Worm (Caenorhabditis elegans) whole organism, young adult: ENCODE data around the gene rpi-2.

ENCODE experiments used
- B0035.1 ChIP-seq: sonication (generic microtip); optimal IDR thresholded peaks from 2 replicates; lab custom pipeline; 2016; ENCODE audit warnings: missing genetic modification characterization, mild to moderate bottlenecking, missing compliant biosample characterization, missing genotype, missing genetic modification reagents
- C17E4.6 ChIP-seq: fragments of 200-800 bp; sonication (Bioruptor generic); IDR thresholded peaks from 2 replicates; pipeline ENCODE4 v1.3.6; 2022; ENCODE audit warnings: missing genetic modification reagents, missing genetic modification characterization, missing compliant biosample characterization
- F10E7.11 ChIP-seq: sonication (generic microtip); optimal IDR thresholded peaks from 2 replicates; lab custom pipeline; 2017; ENCODE audit warnings: mild to moderate bottlenecking, missing genetic modification characterization, moderate library complexity, missing compliant biosample characterization
- F22D6.2 ChIP-seq: sonication (generic microtip); optimal IDR thresholded peaks from 2 replicates; lab custom pipeline; 2016; ENCODE audit warnings: mild to moderate bottlenecking, missing genetic modification characterization, missing compliant biosample characterization
- F33H1.4 ChIP-seq: fragments of 200-800 bp; sonication (Bioruptor generic); IDR thresholded peaks from 2 replicates; pipeline ENCODE4 v1.3.6; 2022; ENCODE audit warnings: missing genetic modification reagents, missing genetic modification characterization, missing compliant biosample characterization
- F39B2.1 ChIP-seq: fragments of 200-800 bp; sonication (Bioruptor generic); IDR thresholded peaks from 2 replicates; pipeline ENCODE4 v1.3.6; 2022; ENCODE audit warnings: missing genetic modification reagents, missing genetic modification characterization, missing compliant biosample characterization
- F49E8.2 ChIP-seq: sonication (generic microtip); optimal IDR thresholded peaks from 3 replicates; lab custom pipeline; 2017; ENCODE audit warnings: missing genetic modification characterization, mild to moderate bottlenecking, missing compliant biosample characterization, antibody characterized with exemption, moderate library complexity; ENCODE audit not compliant: insufficient read depth
- F52B5.7 ChIP-seq: sonication (generic microtip); optimal IDR thresholded peaks from 2 replicates; lab custom pipeline; 2016; ENCODE audit warnings: mild to moderate bottlenecking, missing genetic modification characterization, missing compliant biosample characterization
- Y53F4B.3 ChIP-seq: fragments of 200-800 bp; sonication (Bioruptor generic); IDR thresholded peaks from 2 replicates; pipeline ENCODE4 v1.3.6; 2022; ENCODE audit warnings: missing genetic modification reagents, missing genetic modification characterization, missing compliant biosample characterization
- Y53G8AR.9 ChIP-seq: fragments of 200-800 bp; sonication (Bioruptor generic); conservative IDR thresholded peaks from 2 replicates; pipeline ENCODE4 v1.3.6; 2022; ENCODE audit warnings: missing genetic modification reagents, missing genetic modification characterization, missing compliant biosample characterization
- Y56A3A.18 ChIP-seq: fragments of 200-800 bp; sonication (Bioruptor generic); IDR thresholded peaks from 2 replicates; pipeline ENCODE4 v1.3.6; 2022; ENCODE audit warnings: missing genetic modification reagents, missing genetic modification characterization, missing compliant biosample characterization
- Y79H2A.3 ChIP-seq: fragments of 200-800 bp; sonication (Bioruptor generic); conservative IDR thresholded peaks from 2 replicates; pipeline ENCODE4 v1.3.6; 2022; ENCODE audit warnings: missing genetic modification reagents, missing genetic modification characterization, missing compliant biosample characterization
- atf-7 ChIP-seq: sonication (generic microtip); optimal IDR thresholded peaks from 2 replicates; lab custom pipeline; 2017; ENCODE audit warnings: mild to moderate bottlenecking, missing genetic modification characterization, missing compliant biosample characterization
- attf-5 ChIP-seq: fragments of 200-800 bp; sonication (Bioruptor generic); optimal IDR thresholded peaks from 2 replicates; lab custom pipeline; 2018; ENCODE audit warnings: mild to moderate bottlenecking, missing genetic modification characterization, missing compliant biosample characterization
- bed-1 ChIP-seq: fragments of 200-800 bp; sonication (Bioruptor generic); IDR thresholded peaks from 2 replicates; pipeline ENCODE4 v1.3.6; 2022; ENCODE audit warnings: missing genetic modification reagents, missing genetic modification characterization, missing compliant biosample characterization
- cebp-2 ChIP-seq: fragments of 200-800 bp; sonication (Bioruptor generic); IDR thresholded peaks from 2 replicates; pipeline ENCODE4 v1.3.6; 2022; ENCODE audit warnings: missing genetic modification characterization, missing compliant biosample characterization
- ceh-40 ChIP-seq: fragments of 200-800 bp; sonication (Bioruptor generic); IDR thresholded peaks from 2 replicates; pipeline ENCODE4 v1.3.6; 2022; ENCODE audit warnings: missing genetic modification characterization, missing compliant biosample characterization
- ceh-58 ChIP-seq: fragments of 200-800 bp; sonication (Bioruptor generic); IDR thresholded peaks from 2 replicates; pipeline ENCODE4 v1.3.6; 2022; ENCODE audit warnings: missing genetic modification characterization, missing compliant biosample characterization
- ceh-79 ChIP-seq: sonication (generic microtip); optimal IDR thresholded peaks from 2 replicates; lab custom pipeline; 2017; ENCODE audit warnings: mild to moderate bottlenecking, missing genetic modification characterization, missing compliant biosample characterization
- efl-1 ChIP-seq: fragments of 150-350 bp; optimal IDR thresholded peaks from 2 replicates; lab custom pipeline; 2014; ENCODE audit warnings: missing biosample characterization, missing genetic modification reagents, missing genetic modification characterization
- egl-44 ChIP-seq: fragments of 200-800 bp; sonication (Bioruptor generic); IDR thresholded peaks from 2 replicates; pipeline ENCODE4 v1.3.6; 2022; ENCODE audit warnings: missing genetic modification reagents, missing genetic modification characterization, missing compliant biosample characterization
- ekl-4 ChIP-seq: fragments of 200-800 bp; sonication (Bioruptor generic); IDR thresholded peaks from 2 replicates; pipeline ENCODE4 v1.3.6; 2022; ENCODE audit warnings: missing genetic modification reagents, missing genetic modification characterization, missing compliant biosample characterization
- fkh-3 ChIP-seq: sonication (generic microtip); optimal IDR thresholded peaks from 2 replicates; lab custom pipeline; 2016; ENCODE audit warnings: mild to moderate bottlenecking, missing genetic modification characterization, missing compliant biosample characterization
- hlh-12 ChIP-seq: sonication (generic microtip); optimal IDR thresholded peaks from 2 replicates; lab custom pipeline; 2016; ENCODE audit warnings: missing genetic modification characterization, missing compliant biosample characterization
- hlh-26 ChIP-seq: fragments of 200-800 bp; sonication (Bioruptor generic); conservative IDR thresholded peaks from 2 replicates; pipeline ENCODE4 v1.3.6; 2022; ENCODE audit warnings: missing genetic modification reagents, missing genetic modification characterization, missing compliant biosample characterization
- hsf-1 ChIP-seq: fragments of 200-800 bp; sonication (Bioruptor generic); IDR thresholded peaks from 2 replicates; pipeline ENCODE4 v1.3.6; 2022; ENCODE audit warnings: missing genetic modification reagents, missing genetic modification characterization, missing compliant biosample characterization
- lir-1 ChIP-seq: fragments of 200-800 bp; sonication (Bioruptor generic); conservative IDR thresholded peaks from 2 replicates; pipeline ENCODE4 v1.3.6; 2022; ENCODE audit warnings: missing genetic modification reagents, missing genetic modification characterization, missing compliant biosample characterization
- lsl-1 ChIP-seq: fragments of 200-800 bp; sonication (Bioruptor generic); optimal IDR thresholded peaks from 2 replicates; lab custom pipeline; 2018; ENCODE audit warnings: mild to moderate bottlenecking, missing genetic modification characterization, moderate library complexity, missing compliant biosample characterization
- madf-3 ChIP-seq: fragments of 200-800 bp; sonication (Bioruptor generic); IDR thresholded peaks from 2 replicates; pipeline ENCODE4 v1.3.6; 2022; ENCODE audit warnings: missing genetic modification reagents, missing genetic modification characterization, missing compliant biosample characterization
- mcd-1 ChIP-seq: fragments of 200-800 bp; sonication (Bioruptor generic); IDR thresholded peaks from 2 replicates; pipeline ENCODE4 v1.3.6; 2022; ENCODE audit warnings: missing genetic modification reagents, missing genetic modification characterization, missing compliant biosample characterization
- mes-4 ChIP-seq: sonication (generic microtip); optimal IDR thresholded peaks from 2 replicates; lab custom pipeline; 2016; ENCODE audit warnings: missing genotype, missing genetic modification characterization, missing compliant biosample characterization
- mxl-1 ChIP-seq: sonication (generic microtip); optimal IDR thresholded peaks from 2 replicates; lab custom pipeline; 2016; ENCODE audit warnings: missing genetic modification characterization, missing compliant biosample characterization
- nfya-1 ChIP-seq: sonication (generic microtip); optimal IDR thresholded peaks from 2 replicates; lab custom pipeline; 2017; ENCODE audit warnings: antibody characterized with exemption, missing compliant biosample characterization, missing genetic modification characterization, borderline replicate concordance; ENCODE audit not compliant: insufficient read depth
- nfya-2 ChIP-seq: fragments of 200-800 bp; sonication (Bioruptor generic); IDR thresholded peaks from 2 replicates; pipeline ENCODE4 v1.3.6; 2022; ENCODE audit warnings: missing genetic modification reagents, missing genetic modification characterization, missing compliant biosample characterization
- nfyb-1 ChIP-seq: fragments of 200-800 bp; sonication (Bioruptor generic); IDR thresholded peaks from 2 replicates; pipeline ENCODE4 v1.3.6; 2022; ENCODE audit warnings: missing genetic modification reagents, missing genetic modification characterization, missing compliant biosample characterization
- nhr-179 ChIP-seq: sonication (generic microtip); optimal IDR thresholded peaks from 2 replicates; lab custom pipeline; 2016; ENCODE audit warnings: mild to moderate bottlenecking, missing genetic modification characterization, missing compliant biosample characterization
- pbrm-1 ChIP-seq: fragments of 200-800 bp; sonication (Bioruptor generic); IDR thresholded peaks from 2 replicates; pipeline ENCODE4 v1.3.6; 2022; ENCODE audit warnings: missing genetic modification reagents, missing genetic modification characterization, missing compliant biosample characterization
- pha-4 ChIP-seq: fragments of 150-350 bp; sonication (generic microtip); optimal IDR thresholded peaks from 2 replicates; lab custom pipeline; 2014; ENCODE audit warnings: missing biosample characterization, missing genetic modification reagents, missing genetic modification characterization
- repo-1 ChIP-seq: sonication (generic microtip); optimal IDR thresholded peaks from 2 replicates; lab custom pipeline; 2017; ENCODE audit warnings: mild to moderate bottlenecking, missing genetic modification characterization, missing compliant biosample characterization
- rpc-1 ChIP-seq, 2 experiments: fragments of 150-350 bp in 1 of 2; sonication (generic microtip) in 1 of 2; optimal IDR thresholded peaks; 2 replicates each; lab custom pipeline; 2014 to 2018; ENCODE audit warnings: missing biosample characterization in 1 of 2, missing genetic modification characterization in 1 of 2, missing genetic modification reagents in 1 of 2, missing genotype in 1 of 2
- snpc-1.1 ChIP-seq: sonication (generic microtip); optimal IDR thresholded peaks from 2 replicates; lab custom pipeline; 2017; ENCODE audit warnings: missing genetic modification characterization, mild to moderate bottlenecking, missing compliant biosample characterization, antibody characterized with exemption, moderate library complexity, missing genotype, missing genetic modification reagents; ENCODE audit not compliant: insufficient read depth
- unc-62 ChIP-seq: fragments of 150-350 bp; optimal IDR thresholded peaks from 2 replicates; lab custom pipeline; 2014; ENCODE audit warnings: missing biosample characterization, missing genetic modification reagents, missing genetic modification characterization
- zfh-2 ChIP-seq: fragments of 200-800 bp; sonication (Bioruptor generic); conservative IDR thresholded peaks from 2 replicates; pipeline ENCODE4 v1.3.6; 2022; ENCODE audit warnings: missing genetic modification reagents, missing genetic modification characterization, missing compliant biosample characterization
- ztf-18 ChIP-seq: sonication (generic microtip); optimal IDR thresholded peaks from 2 replicates; lab custom pipeline; 2016; ENCODE audit warnings: missing genotype, mild to moderate bottlenecking, missing genetic modification characterization, missing compliant biosample characterization
- ztf-22 ChIP-seq: fragments of 200-800 bp; sonication (Bioruptor generic); optimal IDR thresholded peaks from 2 replicates; lab custom pipeline; 2018; ENCODE audit warnings: mild to moderate bottlenecking, missing genetic modification characterization, moderate library complexity, missing compliant biosample characterization
- ztf-26 ChIP-seq: sonication (generic microtip); optimal IDR thresholded peaks from 2 replicates; lab custom pipeline; 2017; ENCODE audit warnings: missing genetic modification characterization, missing compliant biosample characterization
- ztf-3 ChIP-seq: fragments of 200-800 bp; sonication (Bioruptor generic); optimal IDR thresholded peaks from 2 replicates; lab custom pipeline; 2018; ENCODE audit warnings: mild to moderate bottlenecking, missing genetic modification characterization, missing compliant biosample characterization
- ztf-6 ChIP-seq: fragments of 200-800 bp; sonication (Bioruptor generic); IDR thresholded peaks from 2 replicates; pipeline ENCODE4 v1.3.6; 2022; ENCODE audit warnings: missing genetic modification reagents, missing genetic modification characterization, missing compliant biosample characterization

Gene rpi-2

ce11 chrIV:1672398-1672797 lies 38.7 kb upstream of the rpi-2 start, which contains the start of gene Y41D4B.1:
TSS of gene Y41D4B.1 (plus strand) at chrIV:1672698.
- TF ChIP-seq atf-7 (tag; lab: Kevin White, UChicago) (no peak), pbrm-1 (GFP tag; lab: Robert Waterston, UW) (no peak), nfyb-1 (GFP tag; lab: Robert Waterston, UW) (no peak), madf-3 (GFP tag; lab: Robert Waterston, UW) (no peak), snpc-1.1 (tag; lab: Kevin White, UChicago) (no peak), Y56A3A.18 (GFP tag; lab: Robert Waterston, UW) (no peak), ztf-22 (GFP tag; lab: Kevin White, UChicago) (no peak), hlh-12 (tag; lab: Kevin White, UChicago) (no peak), attf-5 (GFP tag; lab: Kevin White, UChicago) (no peak), mxl-1 (tag; lab: Kevin White, UChicago) (no peak), unc-62 (GFP tag; lab: Kevin White, UChicago) (no peak), hsf-1 (no peak), Y79H2A.3 (GFP tag; lab: Robert Waterston, UW) (no peak), nfya-2 (GFP tag; lab: Robert Waterston, UW) (no peak), ztf-26 (tag; lab: Kevin White, UChicago) (no peak), F49E8.2 (no peak), ceh-58 (no peak), cebp-2 (GFP tag; lab: Robert Waterston, UW) (no peak), ztf-6 (GFP tag; lab: Robert Waterston, UW) (no peak)
- TF ChIP-seq, all 124 proteins: peak for 0

ce11 chrIV:1676926-1677325 lies 34.1 kb upstream of the rpi-2 start:
- TF ChIP-seq efl-1 (GFP tag; lab: Kevin White, UChicago) (no peak), Y53F4B.3 (GFP tag; lab: Robert Waterston, UW) (no peak), lsl-1 (GFP tag; lab: Kevin White, UChicago) (no peak), repo-1 (tag; lab: Kevin White, UChicago) (no peak), nfya-2 (GFP tag; lab: Robert Waterston, UW) (no peak), F39B2.1 (GFP tag; lab: Robert Waterston, UW) (no peak), nhr-179 (tag; lab: Kevin White, UChicago) (no peak), ekl-4 (GFP tag; lab: Robert Waterston, UW) (no peak), Y53G8AR.9 (no peak), pha-4 (tag; lab: Kevin White, UChicago) (no peak), ceh-79 (tag; lab: Kevin White, UChicago) (no peak), F22D6.2 (tag; lab: Kevin White, UChicago) (no peak), F33H1.4 (GFP tag; lab: Robert Waterston, UW) (no peak), rpc-1 (optimal IDR thresholded peaks at IDR 0.05; lab: Kevin White, UChicago) (no peak), rpc-1 (tag; optimal IDR thresholded peaks at IDR 0.05; lab: Kevin White, UChicago) (no peak), B0035.1 (tag; lab: Kevin White, UChicago) (no peak), Y56A3A.18 (GFP tag; lab: Robert Waterston, UW) (no peak), F10E7.11 (tag; lab: Kevin White, UChicago) (no peak), bed-1 (GFP tag; lab: Robert Waterston, UW) (no peak)

- TF ChIP-seq fkh-3 (tag; lab: Kevin White, UChicago) (no peak), nhr-179 (tag; lab: Kevin White, UChicago) (no peak), nfya-1 (no peak), C17E4.6 (GFP tag; lab: Robert Waterston, UW) (no peak), mes-4 (tag; lab: Kevin White, UChicago) (no peak), ztf-3 (GFP tag; lab: Kevin White, UChicago) (no peak), mcd-1 (GFP tag; lab: Robert Waterston, UW) (no peak), cebp-2 (GFP tag; lab: Robert Waterston, UW) (no peak), egl-44 (GFP tag; lab: Robert Waterston, UW) (no peak), ztf-18 (tag; lab: Kevin White, UChicago) (no peak), ceh-40 (GFP tag; lab: Robert Waterston, UW) (no peak), F52B5.7 (no peak), hlh-26 (GFP tag; lab: Robert Waterston, UW) (no peak), lir-1 (GFP tag; lab: Robert Waterston, UW) (no peak), zfh-2 (GFP tag; lab: Robert Waterston, UW) (no peak)
These were observed 31.8 kb upstream of the rpi-2 start for ce11 chrIV:1679227-1679626.
